Fruit fly (Drosophila melanogaster) whole organism, adult: ENCODE measurements around the gene CG15385.

ENCODE experiments used
- CG14711 ChIP-seq: fragments of 200-800 bp; sonication (Bioruptor generic); optimal IDR thresholded peaks from 2 replicates; lab custom pipeline; 2018; ENCODE audit warnings: missing biosample characterization, mild to moderate bottlenecking, missing genetic modification characterization, moderate library complexity
- CG33017 ChIP-seq: fragments of 200-800 bp; sonication (Bioruptor generic); optimal IDR thresholded peaks from 2 replicates; lab custom pipeline; 2018; ENCODE audit warnings: missing biosample characterization, mild to moderate bottlenecking, missing genetic modification characterization, moderate library complexity
- Hr96 ChIP-seq: fragments of 200-800 bp; sonication (Bioruptor generic); optimal IDR thresholded peaks from 2 replicates; lab custom pipeline; 2016; ENCODE audit warnings: missing biosample characterization, missing genetic modification characterization
- kay ChIP-seq: fragments of 200-800 bp; sonication (Bioruptor generic); peaks from one replicate; lab custom pipeline; 2016; ENCODE audit warnings: missing biosample characterization, missing genetic modification characterization, borderline replicate concordance
- pad ChIP-seq: fragments of 200-800 bp; sonication (Bioruptor generic); optimal IDR thresholded peaks from 3 replicates; lab custom pipeline; 2017; ENCODE audit warnings: missing biosample characterization, missing genetic modification characterization, mild to moderate bottlenecking, moderate library complexity, missing genetic modification reagents
- tj ChIP-seq: fragments of 200-800 bp; sonication (Bioruptor generic); optimal IDR thresholded peaks from 3 replicates; lab custom pipeline; 2017; ENCODE audit warnings: missing biosample characterization, mild to moderate bottlenecking, missing genetic modification characterization, moderate library complexity
- toe ChIP-seq: fragments of 200-800 bp; sonication (Bioruptor generic); optimal IDR thresholded peaks from 2 replicates; lab custom pipeline; 2016; ENCODE audit warnings: missing biosample characterization, missing genetic modification characterization

DNA sequence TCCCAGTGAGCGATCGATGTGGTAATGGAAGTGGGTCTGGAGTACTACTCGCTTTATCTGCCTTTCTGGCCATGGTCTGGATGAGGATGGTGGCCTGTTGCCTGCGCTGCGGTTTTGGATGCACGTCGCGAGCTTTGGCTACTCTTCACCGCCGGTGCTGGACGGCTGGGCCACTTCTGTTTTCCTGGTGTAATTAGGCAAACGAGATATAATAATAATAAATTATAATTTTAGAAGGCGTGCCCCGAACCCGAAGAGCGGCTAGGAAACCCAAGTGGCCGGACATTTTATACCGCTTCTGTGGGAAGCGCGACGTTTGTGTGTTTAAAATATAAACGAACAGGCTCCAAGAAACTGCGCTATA lies 13.0 kb downstream of the CG15385 start:
- TF ChIP-seq toe (GFP tag; lab: Kevin White, UChicago) (no peak), tj (GFP tag; lab: Kevin White, UChicago) (no peak), Hr96 (GFP tag; lab: Kevin White, UChicago) (no peak), CG33017 (tag; lab: Kevin White, UChicago) (no peak), pad (no peak), CG14711 (tag; lab: Kevin White, UChicago) (no peak), kay (GFP tag; lab: Kevin White, UChicago) (no peak)
